Fruit fly (Drosophila melanogaster): Measurements from ENCODE around the gene CG8664.

Gene CG8664

dm6 chrX:17237421-17237820, 45.1 kb downstream of the CG8664 start (continued):
- peak; percentile 38 for TF ChIP-seq Eip75B (GFP tag; optimal IDR thresholded peaks at IDR 0.05)
- TF ChIP-seq dsx (GFP tag; optimal IDR thresholded peaks at IDR 0.05; ENCODE audit: poor library complexity, severe bottlenecking): peak; percentile 70
- peak; percentile 73 for TF ChIP-seq CG10631 (GFP tag; optimal IDR thresholded peaks at IDR 0.05)
- no peak for TF ChIP-seq CG6854 (GFP tag; optimal IDR thresholded peaks at IDR 0.05)
- TF ChIP-seq Met (GFP tag; optimal IDR thresholded peaks at IDR 0.05): peak; percentile 55
- peak; percentile 77 for TF ChIP-seq achi (GFP tag; optimal IDR thresholded peaks at IDR 0.05)
- peak; percentile 62 for TF ChIP-seq Ets96B (tag; optimal IDR thresholded peaks at IDR 0.05)
- TF ChIP-seq Eip93F (GFP tag; optimal IDR thresholded peaks at IDR 0.05): no peak
- TF ChIP-seq Smox (GFP tag; optimal IDR thresholded peaks at IDR 0.05): peak; percentile 32
- TF ChIP-seq fkh (GFP tag; optimal IDR thresholded peaks at IDR 0.05): no peak
- TF ChIP-seq vri (GFP tag; optimal IDR thresholded peaks at IDR 0.05): no peak
- no peak for TF ChIP-seq Hr39 (GFP tag; optimal IDR thresholded peaks at IDR 0.05)
- TF ChIP-seq CG6163 (GFP tag; IDR thresholded peaks at IDR 0.05): peak; percentile 62
- TF ChIP-seq Gug (GFP tag; IDR thresholded peaks at IDR 0.05): no peak; the same call in 1 of the 2 replicates
- peak; percentile 70 for TF ChIP-seq CG6792 (GFP tag; optimal IDR thresholded peaks at IDR 0.05)
- TF ChIP-seq esn (GFP tag; optimal IDR thresholded peaks at IDR 0.05): peak; percentile 61
- TF ChIP-seq CG16779 (tag; optimal IDR thresholded peaks at IDR 0.05): no peak
- peak; percentile 67 for TF ChIP-seq CG34406 (GFP tag; optimal IDR thresholded peaks at IDR 0.05)
- peak in 1 of 2 experiments; percentile 77 for TF ChIP-seq salr (GFP tag; optimal IDR thresholded peaks at IDR 0.05)
- TF ChIP-seq eg (GFP tag; IDR thresholded peaks at IDR 0.05): peak; percentile 74
- TF ChIP-seq Hr4 (GFP tag; optimal IDR thresholded peaks at IDR 0.05): peak; percentile 69
- no peak for TF ChIP-seq fd85E (GFP tag; optimal IDR thresholded peaks at IDR 0.05)
- peak; percentile 49 for TF ChIP-seq dac (GFP tag; optimal IDR thresholded peaks at IDR 0.05)
- TF ChIP-seq net (GFP tag; optimal IDR thresholded peaks at IDR 0.05): peak; percentile 78
- peak; percentile 63 for TF ChIP-seq CG7368 (GFP tag; optimal IDR thresholded peaks at IDR 0.05)
- peak; percentile 92 for TF ChIP-seq Eip78C (GFP tag)
- peak; percentile 51 for TF ChIP-seq CG8319 (GFP tag; optimal IDR thresholded peaks at IDR 0.05)
- peak; percentile 55 for TF ChIP-seq spab (GFP tag; optimal IDR thresholded peaks at IDR 0.05)
- TF ChIP-seq CG11294 (GFP tag; IDR thresholded peaks at IDR 0.05): no peak
- no peak for TF ChIP-seq Ets21C (GFP tag; optimal IDR thresholded peaks at IDR 0.05)
- TF ChIP-seq svp (GFP tag): peak; percentile 55
- peak; percentile 89 for TF ChIP-seq CG8119 (GFP tag; IDR thresholded peaks at IDR 0.05)
- peak; percentile 69 to 71 for TF ChIP-seq ss (GFP tag; optimal IDR thresholded peaks at IDR 0.05)
- TF ChIP-seq CG6808 (GFP tag; optimal IDR thresholded peaks at IDR 0.05): peak; percentile 70
- peak; percentile 41 for TF ChIP-seq Sox14 (GFP tag; optimal IDR thresholded peaks at IDR 0.05)

- no peak for TF ChIP-seq CG34406 (GFP tag; optimal IDR thresholded peaks at IDR 0.05)
- TF ChIP-seq CG1621 (tag; optimal IDR thresholded peaks at IDR 0.05): no peak
- TF ChIP-seq spab (GFP tag; optimal IDR thresholded peaks at IDR 0.05): no peak
- no peak for TF ChIP-seq CG6808 (GFP tag; optimal IDR thresholded peaks at IDR 0.05)
- TF ChIP-seq CG32006 (GFP tag; optimal IDR thresholded peaks at IDR 0.05): no peak
- no peak for TF ChIP-seq Lpt (GFP tag; optimal IDR thresholded peaks at IDR 0.05)
- TF ChIP-seq eg (GFP tag; IDR thresholded peaks at IDR 0.05): no peak
Observed at dm6 chrX:17236468-17236867, 46.1 kb downstream of the CG8664 start.

dm6 chrX:17232642-17233041, 49.9 kb downstream of the CG8664 start, which contains the start of gene f:
f (plus strand) TSS chrX:17232942.
- 0 out of 3 replicates have a peak, but pooled peaks have one; percentile 16 for TF ChIP-seq eg (GFP tag; IDR thresholded peaks at IDR 0.05)
- TF ChIP-seq fd59A (GFP tag; optimal IDR thresholded peaks at IDR 0.05): no peak
- no peak for TF ChIP-seq acj6 (GFP tag; optimal IDR thresholded peaks at IDR 0.05)
- no peak for TF ChIP-seq CG6276 (GFP tag; optimal IDR thresholded peaks at IDR 0.05)

Measured in whole organism, prepupa.